Worm (Caenorhabditis elegans) whole organism, late embryonic: Measurements from ENCODE around the gene txdc-12.2.
"Not testable (repeated sequence)": the region's sequence is repeated elsewhere in the genome, so short reads cannot be mapped to it uniquely, and the experiment has no call there.

ENCODE experiments used
- C08G9.2 ChIP-seq: sonication (generic microtip); optimal IDR thresholded peaks from 2 replicates; lab custom pipeline; 2016; ENCODE audit warnings: mild to moderate bottlenecking, missing genetic modification characterization, moderate library complexity, missing compliant biosample characterization
- K09A11.1 ChIP-seq: sonication (generic microtip); optimal IDR thresholded peaks from 2 replicates; lab custom pipeline; 2017; ENCODE audit warnings: antibody characterized with exemption, mild to moderate bottlenecking, missing genetic modification characterization, missing compliant biosample characterization; ENCODE audit not compliant: insufficient read depth
- T23F11.4 ChIP-seq: fragments of 200-800 bp; sonication (Bioruptor generic); optimal IDR thresholded peaks from 2 replicates; lab custom pipeline; 2018; ENCODE audit warnings: mild to moderate bottlenecking, missing genetic modification characterization, missing compliant biosample characterization
- ahr-1 ChIP-seq: sonication (generic microtip); optimal IDR thresholded peaks from 2 replicates; lab custom pipeline; 2016; ENCODE audit warnings: missing genetic modification characterization, missing compliant biosample characterization
- ama-1 ChIP-seq: fragments of 150-350 bp; optimal IDR thresholded peaks from 2 replicates; lab custom pipeline; 2014
- ceh-14 ChIP-seq: sonication (generic microtip); optimal IDR thresholded peaks from 2 replicates; lab custom pipeline; 2016; ENCODE audit warnings: missing genotype, missing genetic modification characterization, missing compliant biosample characterization
- ceh-18 ChIP-seq: sonication (generic microtip); optimal IDR thresholded peaks from 2 replicates; lab custom pipeline; 2016; ENCODE audit warnings: missing genetic modification characterization, missing compliant biosample characterization
- ceh-19 ChIP-seq: fragments of 200-800 bp; sonication (Bioruptor generic); optimal IDR thresholded peaks from 2 replicates; lab custom pipeline; 2018; ENCODE audit warnings: mild to moderate bottlenecking, missing genetic modification characterization, missing compliant biosample characterization
- ceh-30 ChIP-seq: fragments of 150-350 bp; optimal IDR thresholded peaks from 2 replicates; lab custom pipeline; 2014; ENCODE audit warnings: missing biosample characterization, missing genetic modification characterization
- ceh-34 ChIP-seq: sonication (generic microtip); optimal IDR thresholded peaks from 2 replicates; lab custom pipeline; 2016; ENCODE audit warnings: mild to moderate bottlenecking, missing genetic modification characterization, missing compliant biosample characterization
- ceh-45 ChIP-seq: fragments of 200-800 bp; sonication (Bioruptor generic); IDR thresholded peaks from 2 replicates; pipeline ENCODE4 v1.3.6; 2022; ENCODE audit warnings: missing genetic modification reagents, missing genetic modification characterization, missing compliant biosample characterization
- ceh-48 ChIP-seq: sonication (generic microtip); optimal IDR thresholded peaks from 2 replicates; lab custom pipeline; 2016; ENCODE audit warnings: missing genetic modification characterization, inconsistent platforms, missing compliant biosample characterization
- ceh-6 ChIP-seq: fragments of 200-800 bp; sonication (Bioruptor generic); optimal IDR thresholded peaks from 2 replicates; lab custom pipeline; 2018; ENCODE audit warnings: mild to moderate bottlenecking, missing genetic modification characterization, missing compliant biosample characterization
- che-1 ChIP-seq: sonication (generic microtip); optimal IDR thresholded peaks from 2 replicates; lab custom pipeline; 2016; ENCODE audit warnings: mild to moderate bottlenecking, missing genetic modification characterization, missing compliant biosample characterization
- dmd-4 ChIP-seq: sonication (generic microtip); optimal IDR thresholded peaks from 2 replicates; lab custom pipeline; 2016; ENCODE audit warnings: borderline replicate concordance, missing genetic modification characterization, missing compliant biosample characterization
- elt-2 ChIP-seq: sonication (generic microtip); optimal IDR thresholded peaks from 2 replicates; lab custom pipeline; 2016; ENCODE audit warnings: missing genetic modification reagents, missing genetic modification characterization, missing compliant biosample characterization
- ets-4 ChIP-seq: sonication (generic microtip); optimal IDR thresholded peaks from 2 replicates; lab custom pipeline; 2016; ENCODE audit warnings: missing genetic modification characterization, missing compliant biosample characterization
- fax-1 ChIP-seq: sonication (generic microtip); optimal IDR thresholded peaks from 2 replicates; lab custom pipeline; 2016; ENCODE audit warnings: missing genotype, missing genetic modification characterization, missing compliant biosample characterization
- fkh-10 ChIP-seq: fragments of 150-350 bp; optimal IDR thresholded peaks from 2 replicates; lab custom pipeline; 2014; ENCODE audit warnings: missing biosample characterization, missing genetic modification reagents, missing genetic modification characterization
- fkh-6 ChIP-seq: sonication (generic microtip); optimal IDR thresholded peaks from 2 replicates; lab custom pipeline; 2016; ENCODE audit warnings: missing genetic modification characterization, missing compliant biosample characterization
- gmeb-2 ChIP-seq: sonication (generic microtip); optimal IDR thresholded peaks from 2 replicates; lab custom pipeline; 2016; ENCODE audit warnings: missing genetic modification characterization, inconsistent platforms, missing compliant biosample characterization
- hlh-30 ChIP-seq: sonication (generic microtip); optimal IDR thresholded peaks from 2 replicates; lab custom pipeline; 2017; ENCODE audit warnings: antibody characterized with exemption, missing genetic modification characterization, missing compliant biosample characterization; ENCODE audit not compliant: insufficient read depth
- hlh-8 ChIP-seq: sonication (generic microtip); optimal IDR thresholded peaks from 2 replicates; lab custom pipeline; 2016; ENCODE audit warnings: missing genotype, missing genetic modification characterization, missing compliant biosample characterization
- lim-6 ChIP-seq: sonication (generic microtip); optimal IDR thresholded peaks from 2 replicates; lab custom pipeline; 2016; ENCODE audit warnings: missing genetic modification characterization, missing compliant biosample characterization
- mec-3 ChIP-seq: sonication (generic microtip); optimal IDR thresholded peaks from 2 replicates; lab custom pipeline; 2016; ENCODE audit warnings: borderline replicate concordance, missing genetic modification characterization, missing compliant biosample characterization
- nfya-1 ChIP-seq: sonication (generic microtip); optimal IDR thresholded peaks from 2 replicates; lab custom pipeline; 2017; ENCODE audit warnings: missing genetic modification characterization, mild to moderate bottlenecking, missing compliant biosample characterization, antibody characterized with exemption, moderate library complexity
- nhr-11 ChIP-seq: fragments of 150-350 bp; optimal IDR thresholded peaks from 2 replicates; lab custom pipeline; 2014; ENCODE audit warnings: missing biosample characterization, missing genetic modification characterization
- odd-2 ChIP-seq: sonication (generic microtip); optimal IDR thresholded peaks from 2 replicates; lab custom pipeline; 2017; ENCODE audit warnings: antibody characterized with exemption, mild to moderate bottlenecking, missing genetic modification characterization, missing compliant biosample characterization
- pag-3 ChIP-seq: sonication (generic microtip); optimal IDR thresholded peaks from 2 replicates; lab custom pipeline; 2016; ENCODE audit warnings: missing compliant biosample characterization, missing genetic modification characterization, borderline replicate concordance
- pat-9 ChIP-seq: fragments of 200-800 bp; sonication (Bioruptor generic); optimal IDR thresholded peaks from 2 replicates; lab custom pipeline; 2018; ENCODE audit warnings: mild to moderate bottlenecking, missing genetic modification characterization, moderate library complexity, missing compliant biosample characterization
- sdc-2 ChIP-seq: sonication (generic microtip); optimal IDR thresholded peaks from 2 replicates; lab custom pipeline; 2016; ENCODE audit warnings: missing genotype, missing genetic modification characterization, missing compliant biosample characterization
- sox-4 ChIP-seq: sonication (generic microtip); optimal IDR thresholded peaks from 2 replicates; lab custom pipeline; 2017; ENCODE audit warnings: mild to moderate bottlenecking, missing genetic modification characterization, inconsistent platforms, missing compliant biosample characterization
- tbx-2 ChIP-seq: sonication (generic microtip); optimal IDR thresholded peaks from 2 replicates; lab custom pipeline; 2016; ENCODE audit warnings: missing genetic modification characterization, missing compliant biosample characterization
- ttx-3 ChIP-seq: sonication (generic microtip); optimal IDR thresholded peaks from 2 replicates; lab custom pipeline; 2016; ENCODE audit warnings: missing genetic modification reagents, missing genetic modification characterization, missing compliant biosample characterization
- unc-42 ChIP-seq: sonication (generic microtip); optimal IDR thresholded peaks from 2 replicates; lab custom pipeline; 2016; ENCODE audit warnings: missing genotype, missing genetic modification characterization, missing compliant biosample characterization
- unc-55 ChIP-seq: sonication (generic microtip); optimal IDR thresholded peaks from 2 replicates; lab custom pipeline; 2017; ENCODE audit warnings: missing biosample characterization, missing genetic modification reagents, missing genetic modification characterization
- unc-86 ChIP-seq: sonication (generic microtip); optimal IDR thresholded peaks from 2 replicates; lab custom pipeline; 2016; ENCODE audit warnings: missing genetic modification characterization, missing compliant biosample characterization

txdc-12.2 gene

DNA sequence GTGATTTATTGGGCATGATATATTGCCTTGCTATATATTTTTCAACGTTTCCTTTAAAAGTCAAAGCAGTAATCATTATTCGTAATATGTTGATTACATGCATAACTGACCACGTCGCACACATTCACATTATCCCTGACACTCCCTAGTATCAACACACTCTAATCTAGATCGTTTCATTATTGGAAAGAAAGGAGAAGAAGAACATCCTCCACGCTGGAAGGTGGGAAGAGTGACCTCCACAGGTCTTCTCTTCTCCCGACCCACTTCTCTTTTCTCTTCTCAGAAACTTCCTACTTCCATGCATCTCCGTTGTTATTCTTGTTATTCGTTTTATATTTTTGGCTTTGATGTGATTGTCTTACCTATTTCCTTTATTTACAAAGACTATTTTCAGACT is at the start of gene txdc-12.2:
Gene txdc-12.2, plus strand, starts transcription at position 396 of the 400 bp plus-strand sequence.
- TF ChIP-seq ceh-30 (tag; lab: Kevin White, UChicago) (no peak), fkh-10 (no peak), sox-4 (tag; lab: Kevin White, UChicago) (no peak), ceh-48 (no peak), ceh-6 (GFP tag; lab: Kevin White, UChicago) (no peak), fkh-6 (tag; lab: Kevin White, UChicago) (no peak)
- TF ChIP-seq, all 69 proteins: peak for 0

DNA sequence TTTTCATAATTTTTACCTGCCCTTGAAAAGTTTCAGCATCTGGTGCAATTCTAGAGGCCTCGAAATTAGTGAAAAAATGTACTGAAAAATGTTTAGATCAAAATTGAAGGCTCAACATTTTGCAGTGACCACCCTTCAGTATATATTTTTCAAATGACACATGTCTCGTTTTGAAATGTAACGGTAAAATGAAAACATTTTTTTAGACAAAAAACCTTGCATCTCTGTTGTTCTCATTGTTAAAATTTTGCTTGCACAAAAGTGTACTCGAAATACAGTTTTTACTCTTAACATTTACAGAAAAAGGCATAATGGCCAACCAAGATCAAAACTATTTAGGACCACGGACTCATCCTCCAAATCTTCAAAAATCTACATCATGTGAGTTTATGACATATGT is 47.9 kb upstream of the txdc-12.2 start, which contains the start of gene Y102A11A.2:
Gene Y102A11A.2, plus strand, starts transcription at position 301 of the 400 bp plus-strand sequence.
- TF ChIP-seq K09A11.1; ceh-30 (tag; lab: Kevin White, UChicago); nhr-11 (tag; lab: Kevin White, UChicago): not testable (repeated sequence)

DNA sequence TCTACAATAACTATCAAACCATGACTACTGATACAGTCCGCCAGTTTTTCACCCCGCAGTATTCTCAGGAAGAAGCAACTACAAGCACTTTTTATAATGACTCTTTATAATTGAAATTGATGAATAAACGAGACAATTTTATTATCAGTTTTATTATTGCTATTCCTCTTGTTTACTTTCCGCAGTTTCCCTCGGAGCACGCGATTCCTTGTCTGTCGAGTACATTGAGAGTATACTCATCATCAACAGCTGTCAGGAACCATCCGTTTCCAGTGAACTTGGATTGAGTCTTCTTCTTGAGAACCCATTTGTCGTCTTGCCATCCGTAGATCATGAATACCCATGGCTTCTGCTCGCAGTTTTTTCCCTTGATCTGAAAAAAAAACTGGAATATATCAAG is 43.4 kb upstream of the txdc-12.2 start:
- TF ChIP-seq lim-6 (tag; lab: Kevin White, UChicago) (no peak), pag-3 (tag; lab: Kevin White, UChicago) (no peak), che-1 (tag; lab: Kevin White, UChicago) (no peak), ceh-34 (no peak), ceh-18 (tag; lab: Kevin White, UChicago) (no peak), ceh-14 (tag; lab: Kevin White, UChicago) (no peak), ceh-30 (tag; lab: Kevin White, UChicago) (no peak), ets-4 (tag; lab: Kevin White, UChicago) (no peak), ama-1 (lab: Kevin White, UChicago) (no peak)

DNA sequence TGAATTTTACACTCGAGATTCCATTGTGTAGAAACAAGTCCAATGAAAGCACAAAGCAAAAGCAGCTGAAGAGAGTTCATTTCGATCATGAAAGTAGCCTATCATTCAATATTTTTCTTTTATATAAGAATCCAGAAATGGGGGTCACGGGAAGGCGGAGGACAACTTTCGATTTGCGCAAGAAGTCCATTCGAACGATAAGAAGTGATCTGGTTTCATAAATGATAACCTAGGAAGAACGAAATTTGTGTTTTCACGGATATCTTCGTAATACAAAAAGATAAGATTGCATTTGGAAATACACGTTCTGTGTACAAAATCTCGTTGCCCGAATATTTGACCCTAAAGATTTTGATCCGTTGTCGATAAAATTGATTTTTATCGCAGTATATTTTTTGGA is 42.8 kb upstream of the txdc-12.2 start, which contains the start of gene Y102A11A.5:
Gene Y102A11A.5, minus strand, starts transcription at position 175 of the 400 bp plus-strand sequence.
- TF ChIP-seq odd-2 (no peak), ceh-19 (GFP tag; lab: Kevin White, UChicago) (no peak), fax-1 (no peak), gmeb-2 (tag; lab: Kevin White, UChicago) (no peak), hlh-30 (no peak), unc-42 (no peak), ttx-3 (tag; lab: Kevin White, UChicago) (no peak), T23F11.4 (GFP tag; lab: Kevin White, UChicago) (no peak), elt-2 (tag; lab: Kevin White, UChicago) (no peak), unc-55 (GFP tag; lab: Kevin White, UChicago) (no peak), mec-3 (no peak), ceh-45 (GFP tag; lab: Robert Waterston, UW) (no peak), pat-9 (tag; lab: Kevin White, UChicago) (no peak), nfya-1 (tag; lab: Kevin White, UChicago) (no peak), ets-4 (tag; lab: Kevin White, UChicago) (no peak), sdc-2 (tag; lab: Kevin White, UChicago) (no peak), che-1 (tag; lab: Kevin White, UChicago) (no peak), ahr-1 (no peak)

DNA sequence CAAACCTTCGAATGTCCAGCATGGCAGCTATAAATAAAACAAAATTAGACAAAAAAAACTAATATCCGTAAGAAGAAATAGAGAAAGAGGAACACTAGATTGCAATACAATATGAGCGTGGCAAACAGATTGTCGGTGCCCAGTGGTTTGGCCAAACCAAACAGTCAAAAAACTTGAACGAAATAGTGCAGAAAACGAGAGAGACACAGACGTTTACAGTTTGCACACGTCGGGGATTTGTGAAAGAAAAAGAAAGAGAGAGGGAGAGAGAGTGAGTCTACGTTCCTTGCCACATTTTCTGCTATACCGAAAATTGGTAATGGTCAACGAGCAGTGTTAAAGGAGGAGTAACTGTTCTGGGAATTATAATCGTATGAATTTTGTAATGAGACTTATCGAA is 39.1 kb upstream of the txdc-12.2 start, which contains the start of gene ergi-1:
Gene ergi-1, minus strand, starts transcription at position 101 of the 400 bp plus-strand sequence.
- no peak for TF ChIP-seq tbx-2 (tag; lab: Kevin White, UChicago)
- TF ChIP-seq C08G9.2 (tag; lab: Kevin White, UChicago), result no peak
- TF ChIP-seq dmd-4 (tag; lab: Kevin White, UChicago), result no peak
- TF ChIP-seq hlh-8, result no peak
- no peak for TF ChIP-seq unc-86 (tag; lab: Kevin White, UChicago)
- no peak for TF ChIP-seq ceh-48
